In genomic region chrIV:11492345-11492744, ce11 we compare ENCODE assay signal across 3 worm cellular contexts.
TF ChIP-seq lines count a peak whose summit lies in the region.

No protein-coding gene starts in this region.

TF ChIP-seq in whole organism, L1 larva, 84 proteins besides CTCF, POLR2A, EP300 and RAD21:
- TF ChIP-seq hlh-4 (tag; optimal IDR thresholded peaks at IDR 0.05; lab: Kevin White, UChicago) (no peak), unc-62 (GFP tag; optimal IDR thresholded peaks at IDR 0.05; lab: Kevin White, UChicago) (no peak), nhr-28 (tag; optimal IDR thresholded peaks at IDR 0.05; lab: Kevin White, UChicago) (no peak), ama-1 (optimal IDR thresholded peaks at IDR 0.05; lab: Kevin White, UChicago) (no peak), nhr-20 (tag; optimal IDR thresholded peaks at IDR 0.05; lab: Kevin White, UChicago) (no peak), nhr-85 (tag; lab: Kevin White, UChicago) (peak; percentile 57), efl-1 (optimal IDR thresholded peaks at IDR 0.05; lab: Kevin White, UChicago) (no peak), efl-1 (GFP tag; optimal IDR thresholded peaks at IDR 0.05 in 1 of 2; lab: Kevin White, UChicago) (peak in 1 of 2 experiments; percentile 80), efl-3 (GFP tag; optimal IDR thresholded peaks at IDR 0.05; lab: Kevin White, UChicago) (no peak), C04F5.9 (tag; optimal IDR thresholded peaks at IDR 0.05; lab: Kevin White, UChicago) (no peak), nhr-90 (tag; optimal IDR thresholded peaks at IDR 0.05; lab: Kevin White, UChicago; ENCODE audit: poor library complexity) (no peak), elt-3 (tag; optimal IDR thresholded peaks at IDR 0.05; lab: Kevin White, UChicago) (peak in 2 of 6 experiments; percentile 1 to 61), lin-15B (tag; optimal IDR thresholded peaks at IDR 0.05; lab: Kevin White, UChicago) (no peak), tlp-1 (tag; optimal IDR thresholded peaks at IDR 0.05; lab: Kevin White, UChicago) (no peak), sox-4 (tag; optimal IDR thresholded peaks at IDR 0.05; lab: Kevin White, UChicago) (no peak), mep-1 (tag; optimal IDR thresholded peaks at IDR 0.05; lab: Kevin White, UChicago) (no peak), aha-1 (tag; optimal IDR thresholded peaks at IDR 0.05; lab: Kevin White, UChicago) (no peak), unc-130 (tag; optimal IDR thresholded peaks at IDR 0.05; lab: Kevin White, UChicago) (no peak), F16B12.6 (tag; optimal IDR thresholded peaks at IDR 0.05; lab: Kevin White, UChicago) (no peak), ets-5 (GFP tag; IDR thresholded peaks at IDR 0.05; lab: Robert Waterston, UW) (no peak), lin-35 (GFP tag; optimal IDR thresholded peaks at IDR 0.05; lab: Kevin White, UChicago) (peak in 1 of 2 experiments; percentile 6), fkh-10 (GFP tag; optimal IDR thresholded peaks at IDR 0.05; lab: Kevin White, UChicago) (no peak), ztf-11 (tag; optimal IDR thresholded peaks at IDR 0.05; lab: Kevin White, UChicago) (no peak), Y116A8C.19 (tag; optimal IDR thresholded peaks at IDR 0.05; lab: Kevin White, UChicago; ENCODE audit: borderline replicate concordance) (no peak), aly-2 (tag; optimal IDR thresholded peaks at IDR 0.05; lab: Kevin White, UChicago) (no peak), ceh-82 (tag; optimal IDR thresholded peaks at IDR 0.05; lab: Kevin White, UChicago) (no peak), nhr-76 (tag; optimal IDR thresholded peaks at IDR 0.05; lab: Kevin White, UChicago) (no peak), nhr-47 (tag; optimal IDR thresholded peaks at IDR 0.05; lab: Kevin White, UChicago) (no peak), unc-98 (GFP tag; IDR thresholded peaks at IDR 0.05; lab: Robert Waterston, UW) (no peak), unc-86 (tag; optimal IDR thresholded peaks at IDR 0.05; lab: Kevin White, UChicago) (no peak), fkh-8 (tag; optimal IDR thresholded peaks at IDR 0.05; lab: Kevin White, UChicago) (no peak)

TF ChIP-seq in whole organism, L3 larva, 47 proteins besides CTCF, POLR2A, EP300 and RAD21:
- no peak for TF ChIP-seq nhr-23 (tag; optimal IDR thresholded peaks at IDR 0.05; lab: Kevin White, UChicago)
- TF ChIP-seq nhr-43 (tag; optimal IDR thresholded peaks at IDR 0.05; lab: Kevin White, UChicago; ENCODE audit: poor library complexity, severe bottlenecking) = no peak
- peak; percentile 6 for TF ChIP-seq elt-2 (tag; optimal IDR thresholded peaks at IDR 0.05; lab: Kevin White, UChicago)
TF ChIP-seq in whole organism, L3 larva: peak in this region for 1.

TF ChIP-seq in whole organism, L4 larva, 104 proteins besides CTCF, POLR2A, EP300 and RAD21:
- TF ChIP-seq spr-1 (tag; optimal IDR thresholded peaks at IDR 0.05; lab: Kevin White, UChicago) (no peak), dmd-6 (GFP tag; IDR thresholded peaks at IDR 0.05; lab: Robert Waterston, UW) (peak; percentile 28; the same call in 1 of the 2 replicates), ceh-32 (tag; optimal IDR thresholded peaks at IDR 0.05; lab: Kevin White, UChicago; ENCODE audit: poor library complexity) (no peak), snpc-1.2 (GFP tag; IDR thresholded peaks at IDR 0.05; lab: Robert Waterston, UW) (no peak), hlh-30 (tag; optimal IDR thresholded peaks at IDR 0.05; lab: Kevin White, UChicago; ENCODE audit: insufficient read depth) (peak; percentile 47), hlh-11 (tag; optimal IDR thresholded peaks at IDR 0.05; lab: Kevin White, UChicago) (no peak), mdl-1 (tag; optimal IDR thresholded peaks at IDR 0.05; lab: Kevin White, UChicago) (no peak), nhr-11 (tag; optimal IDR thresholded peaks at IDR 0.05; lab: Kevin White, UChicago) (no peak), ama-1 (optimal IDR thresholded peaks at IDR 0.05; lab: Kevin White, UChicago) (no peak), dmd-8 (GFP tag; IDR thresholded peaks at IDR 0.05; lab: Robert Waterston, UW) (no peak), nhr-28 (tag; optimal IDR thresholded peaks at IDR 0.05; lab: Kevin White, UChicago) (peak; percentile 48), F37D6.2 (tag; optimal IDR thresholded peaks at IDR 0.05; lab: Kevin White, UChicago) (no peak), mdt-29 (GFP tag; IDR thresholded peaks at IDR 0.05; lab: Robert Waterston, UW) (no peak), T20F7.1 (GFP tag; optimal IDR thresholded peaks at IDR 0.05; lab: Kevin White, UChicago) (no peak), cey-2 (tag; optimal IDR thresholded peaks at IDR 0.05; lab: Kevin White, UChicago; ENCODE audit: borderline replicate concordance, insufficient read depth) (no peak), daf-8 (GFP tag; IDR thresholded peaks at IDR 0.05; lab: Robert Waterston, UW) (no peak), aha-1 (tag; lab: Kevin White, UChicago) (peak; percentile 83), egl-43 (GFP tag; IDR thresholded peaks at IDR 0.05; lab: Robert Waterston, UW) (no peak), ztf-11 (tag; optimal IDR thresholded peaks at IDR 0.05; lab: Kevin White, UChicago) (no peak), madf-9 (GFP tag; conservative IDR thresholded peaks at IDR 0.05; lab: Robert Waterston, UW) (no peak), nhr-237 (tag; optimal IDR thresholded peaks at IDR 0.05; lab: Kevin White, UChicago) (no peak)

Comparison
In these comparisons a context has a peak if more than half of its experiments do, and no peak if none do; other contexts are left out.
1. Of the 29 proteins assayed by ChIP-seq in both whole organism, L4 larva and whole organism, L1 larva: peak only in whole organism, L4 larva: aha-1 and nhr-28; only in whole organism, L1 larva: none; in both: none; in neither: 27.